Worm (Caenorhabditis elegans) whole organism, L1 larva: ENCODE measurements around the gene coh-4.

ENCODE experiments used
- C34B4.2 ChIP-seq: sonication (generic microtip); optimal IDR thresholded peaks from 2 replicates; lab custom pipeline; 2017; ENCODE audit warnings: mild to moderate bottlenecking, missing genetic modification characterization, missing compliant biosample characterization
- F16B12.6 ChIP-seq: fragments of 150-350 bp; optimal IDR thresholded peaks from 2 replicates; lab custom pipeline; 2014; ENCODE audit warnings: missing biosample characterization, missing genetic modification characterization
- Y116A8C.19 ChIP-seq: sonication (generic microtip); optimal IDR thresholded peaks from 2 replicates; lab custom pipeline; 2016; ENCODE audit warnings: missing compliant biosample characterization, missing genetic modification characterization, borderline replicate concordance
- aha-1 ChIP-seq: fragments of 150-350 bp; optimal IDR thresholded peaks from 2 replicates; lab custom pipeline; 2014; ENCODE audit warnings: missing biosample characterization, missing genetic modification characterization
- aly-2 ChIP-seq: fragments of 150-350 bp; optimal IDR thresholded peaks from 2 replicates; lab custom pipeline; 2014; ENCODE audit warnings: missing biosample characterization, missing genetic modification characterization
- ama-1 ChIP-seq: fragments of 150-350 bp; optimal IDR thresholded peaks from 2 replicates; lab custom pipeline; 2014
- ceh-8 ChIP-seq: fragments of 200-800 bp; sonication (Bioruptor generic); optimal IDR thresholded peaks from 2 replicates; lab custom pipeline; 2018; ENCODE audit warnings: mild to moderate bottlenecking, missing genetic modification characterization, moderate library complexity, missing compliant biosample characterization
- ceh-88 ChIP-seq: fragments of 200-800 bp; sonication (Bioruptor generic); IDR thresholded peaks from 2 replicates; pipeline ENCODE4 v1.3.6; 2022; ENCODE audit warnings: missing genetic modification characterization, missing compliant biosample characterization
- ceh-90 ChIP-seq: sonication (generic microtip); optimal IDR thresholded peaks from 2 replicates; lab custom pipeline; 2016; ENCODE audit warnings: missing genetic modification characterization, missing compliant biosample characterization
- dsc-1 ChIP-seq: sonication (generic microtip); optimal IDR thresholded peaks from 2 replicates; lab custom pipeline; 2016; ENCODE audit warnings: mild to moderate bottlenecking, missing genetic modification characterization, missing compliant biosample characterization
- efl-3 ChIP-seq: fragments of 200-800 bp; sonication (Bioruptor generic); optimal IDR thresholded peaks from 2 replicates; lab custom pipeline; 2018; ENCODE audit warnings: mild to moderate bottlenecking, missing genetic modification characterization, missing compliant biosample characterization
- egl-13 ChIP-seq: sonication (generic microtip); optimal IDR thresholded peaks from 2 replicates; lab custom pipeline; 2016; ENCODE audit warnings: missing genotype, missing genetic modification reagents, missing genetic modification characterization, missing compliant biosample characterization
- elt-2 ChIP-seq: sonication (generic microtip); optimal IDR thresholded peaks from 2 replicates; lab custom pipeline; 2016; ENCODE audit warnings: missing genetic modification characterization, mild to moderate bottlenecking, inconsistent platforms, missing compliant biosample characterization, missing genetic modification reagents
- elt-3 ChIP-seq, 6 experiments: fragments of 150-350 bp in 1 of 6; sonication (generic microtip); optimal IDR thresholded peaks; 2 replicates each; lab custom pipeline; 2017 to 2018; ENCODE audit warnings: missing biosample characterization in 6 of 6, missing genetic modification characterization in 6 of 6, inconsistent platforms in 1 of 6
- fkh-10 ChIP-seq: sonication (generic microtip); optimal IDR thresholded peaks from 2 replicates; lab custom pipeline; 2017; ENCODE audit warnings: missing biosample characterization, missing genetic modification reagents, missing genetic modification characterization
- fkh-4 ChIP-seq: sonication (generic microtip); optimal IDR thresholded peaks from 2 replicates; lab custom pipeline; 2016; ENCODE audit warnings: missing compliant biosample characterization, missing genetic modification characterization, borderline replicate concordance
- fos-1 ChIP-seq: fragments of 150-350 bp; optimal IDR thresholded peaks from 2 replicates; lab custom pipeline; 2014; ENCODE audit warnings: missing biosample characterization, missing genetic modification characterization
- hlh-17 ChIP-seq: fragments of 200-800 bp; sonication (Bioruptor generic); optimal IDR thresholded peaks from 2 replicates; lab custom pipeline; 2018; ENCODE audit warnings: missing genetic modification characterization, mild to moderate bottlenecking, missing compliant biosample characterization, moderate library complexity, borderline replicate concordance
- hpl-2 ChIP-seq: fragments of 150-350 bp; optimal IDR thresholded peaks from 2 replicates; lab custom pipeline; 2014; ENCODE audit warnings: missing biosample characterization, missing genetic modification reagents, missing genetic modification characterization
- isw-1 ChIP-seq: fragments of 200-800 bp; sonication (Bioruptor generic); IDR thresholded peaks from 2 replicates; pipeline ENCODE4 v1.3.6; 2022; ENCODE audit warnings: missing genetic modification characterization, missing compliant biosample characterization
- lin-15B ChIP-seq: fragments of 150-350 bp; sonication (generic microtip); optimal IDR thresholded peaks from 3 replicates; lab custom pipeline; 2014; ENCODE audit warnings: missing biosample characterization, missing genetic modification characterization
- lsy-2 ChIP-seq, 2 experiments: fragments of 150-350 bp; optimal IDR thresholded peaks; 2 replicates each; lab custom pipeline; 2014; ENCODE audit warnings: missing biosample characterization in 2 of 2, missing genetic modification characterization in 2 of 2
- mab-9 ChIP-seq: fragments of 200-800 bp; sonication (Bioruptor generic); IDR thresholded peaks from 2 replicates; pipeline ENCODE4 v1.3.6; 2022; ENCODE audit warnings: missing genetic modification reagents, missing genetic modification characterization, missing compliant biosample characterization
- mep-1 ChIP-seq: fragments of 150-350 bp; optimal IDR thresholded peaks from 2 replicates; lab custom pipeline; 2014; ENCODE audit warnings: missing biosample characterization, missing genetic modification characterization
- nhr-12 ChIP-seq: sonication (generic microtip); optimal IDR thresholded peaks from 2 replicates; lab custom pipeline; 2017; ENCODE audit warnings: missing biosample characterization, missing genetic modification characterization
- nhr-19 ChIP-seq: fragments of 200-800 bp; sonication (Bioruptor generic); conservative IDR thresholded peaks from 2 replicates; pipeline ENCODE4 v1.3.6; 2022; ENCODE audit warnings: missing genetic modification characterization, missing compliant biosample characterization
- nhr-20 ChIP-seq: sonication (generic microtip); optimal IDR thresholded peaks from 2 replicates; lab custom pipeline; 2016; ENCODE audit warnings: mild to moderate bottlenecking, missing genetic modification characterization, missing compliant biosample characterization
- nhr-237 ChIP-seq: fragments of 150-350 bp; optimal IDR thresholded peaks from 2 replicates; lab custom pipeline; 2014; ENCODE audit warnings: missing biosample characterization, missing genetic modification characterization
- nhr-47 ChIP-seq: sonication (generic microtip); optimal IDR thresholded peaks from 2 replicates; lab custom pipeline; 2016; ENCODE audit warnings: mild to moderate bottlenecking, missing genetic modification characterization, moderate library complexity, missing compliant biosample characterization
- nhr-85 ChIP-seq: sonication (generic microtip); peaks from one replicate; lab custom pipeline; 2016; ENCODE audit warnings: missing genetic modification characterization, inconsistent platforms, missing compliant biosample characterization
- nhr-90 ChIP-seq: sonication (generic microtip); optimal IDR thresholded peaks from 2 replicates; lab custom pipeline; 2016; ENCODE audit warnings: mild to moderate bottlenecking, missing genetic modification characterization, missing compliant biosample characterization; ENCODE audit not compliant: poor library complexity
- pag-3 ChIP-seq: sonication (generic microtip); optimal IDR thresholded peaks from 2 replicates; lab custom pipeline; 2017; ENCODE audit warnings: missing genetic modification characterization, mild to moderate bottlenecking, missing compliant biosample characterization, antibody characterized with exemption, borderline replicate concordance; ENCODE audit not compliant: insufficient read depth
- pax-3 ChIP-seq: fragments of 200-800 bp; sonication (Bioruptor generic); optimal IDR thresholded peaks from 2 replicates; lab custom pipeline; 2018; ENCODE audit warnings: mild to moderate bottlenecking, missing genetic modification characterization, moderate library complexity, missing compliant biosample characterization
- pqm-1 ChIP-seq: sonication (generic microtip); optimal IDR thresholded peaks from 3 replicates; lab custom pipeline; 2017; ENCODE audit warnings: missing biosample characterization, missing genetic modification characterization
- skn-1 ChIP-seq: fragments of 150-350 bp; optimal IDR thresholded peaks from 2 replicates; lab custom pipeline; 2014; ENCODE audit warnings: missing biosample characterization, missing genetic modification characterization
- snpc-4 ChIP-seq: fragments of 150-350 bp; optimal IDR thresholded peaks from 2 replicates; lab custom pipeline; 2014; ENCODE audit warnings: missing biosample characterization, missing genetic modification characterization
- sox-4 ChIP-seq: sonication (generic microtip); optimal IDR thresholded peaks from 2 replicates; lab custom pipeline; 2016; ENCODE audit warnings: missing genetic modification characterization, missing compliant biosample characterization
- sptf-1 ChIP-seq: fragments of 150-350 bp; optimal IDR thresholded peaks from 2 replicates; lab custom pipeline; 2014; ENCODE audit warnings: missing biosample characterization, missing genetic modification characterization
- sup-37 ChIP-seq: fragments of 200-800 bp; sonication (Bioruptor generic); optimal IDR thresholded peaks from 2 replicates; lab custom pipeline; 2018; ENCODE audit warnings: mild to moderate bottlenecking, missing genetic modification characterization, missing compliant biosample characterization
- tbx-2 ChIP-seq: sonication (generic microtip); optimal IDR thresholded peaks from 2 replicates; lab custom pipeline; 2016; ENCODE audit warnings: missing genetic modification characterization, missing compliant biosample characterization
- unc-130 ChIP-seq: fragments of 150-350 bp; optimal IDR thresholded peaks from 2 replicates; lab custom pipeline; 2017; ENCODE audit warnings: missing biosample characterization, missing genetic modification characterization, inconsistent platforms
- unc-30 ChIP-seq: sonication (generic microtip); optimal IDR thresholded peaks from 2 replicates; lab custom pipeline; 2017; ENCODE audit warnings: missing biosample characterization, missing genetic modification characterization
- vab-15 ChIP-seq: sonication (generic microtip); optimal IDR thresholded peaks from 2 replicates; lab custom pipeline; 2017; ENCODE audit warnings: missing genotype, mild to moderate bottlenecking, missing genetic modification characterization, missing compliant biosample characterization
- xbp-1 ChIP-seq: sonication (generic microtip); optimal IDR thresholded peaks from 2 replicates; lab custom pipeline; 2016; ENCODE audit warnings: missing genetic modification characterization, missing compliant biosample characterization
- zag-1 ChIP-seq: fragments of 150-350 bp; optimal IDR thresholded peaks from 2 replicates; lab custom pipeline; 2014; ENCODE audit warnings: missing biosample characterization, missing genetic modification characterization
- zip-4 ChIP-seq: fragments of 200-800 bp; sonication (Bioruptor generic); optimal IDR thresholded peaks from 2 replicates; lab custom pipeline; 2018; ENCODE audit warnings: mild to moderate bottlenecking, missing genetic modification characterization, moderate library complexity, missing compliant biosample characterization
- ztf-4 ChIP-seq: fragments of 150-350 bp; optimal IDR thresholded peaks from 2 replicates; lab custom pipeline; 2014; ENCODE audit warnings: missing biosample characterization, missing genetic modification characterization

The coh-4 gene

DNA sequence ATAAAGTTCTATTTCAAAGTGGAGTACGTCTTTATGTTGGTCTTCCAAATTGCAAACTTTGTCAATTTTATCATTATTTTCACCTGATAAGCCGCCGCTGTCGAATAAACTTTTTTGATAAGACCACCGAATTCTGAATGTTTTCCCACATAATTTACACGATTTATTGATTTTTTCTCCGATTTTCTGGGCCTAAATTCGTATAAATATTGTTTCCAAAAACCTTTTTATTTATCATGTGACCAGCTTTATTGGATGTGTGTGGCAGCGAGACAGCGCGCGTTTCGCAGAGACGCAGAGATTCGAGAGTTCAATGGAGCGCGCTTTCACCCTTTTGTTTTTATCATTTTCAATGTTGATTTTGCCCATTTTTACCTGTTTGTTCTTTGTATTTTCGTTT is 32.4 kb downstream of the coh-4 start (continued):
- TF ChIP-seq fkh-4 (tag; lab: Kevin White, UChicago) = peak; percentile 63
- TF ChIP-seq mab-9 (GFP tag; lab: Robert Waterston, UW) = peak; percentile 71
- TF ChIP-seq ceh-90 = no peak
- peak; percentile 89 for TF ChIP-seq skn-1 (tag; lab: Kevin White, UChicago)
- no peak for TF ChIP-seq C34B4.2 (tag; lab: Kevin White, UChicago)
- peak; percentile 90 for TF ChIP-seq nhr-90 (tag; lab: Kevin White, UChicago)
- peak; percentile 83 for TF ChIP-seq isw-1 (GFP tag; lab: Robert Waterston, UW)
- TF ChIP-seq nhr-237 (tag; lab: Kevin White, UChicago) = peak; percentile 28
- peak; percentile 67 for TF ChIP-seq ztf-4 (tag; lab: Kevin White, UChicago)
- peak; percentile 91 for TF ChIP-seq nhr-85
- TF ChIP-seq mep-1 (tag; lab: Kevin White, UChicago) = peak; percentile 96
- peak; percentile 71 for TF ChIP-seq vab-15 (tag; lab: Kevin White, UChicago)
- no peak for TF ChIP-seq Y116A8C.19 (tag; lab: Kevin White, UChicago)
- TF ChIP-seq snpc-4 (tag; lab: Kevin White, UChicago) = peak; percentile 85
- TF ChIP-seq zag-1 = no peak
- peak; percentile 82 for TF ChIP-seq pqm-1 (tag; lab: Kevin White, UChicago)
- peak; percentile 92 for TF ChIP-seq nhr-47 (tag; lab: Kevin White, UChicago)
- peak; percentile 86 for TF ChIP-seq ceh-8 (GFP tag; lab: Kevin White, UChicago)
- TF ChIP-seq ama-1 (lab: Kevin White, UChicago) = no peak
- no peak for TF ChIP-seq efl-3 (GFP tag; lab: Kevin White, UChicago)
- TF ChIP-seq hlh-17 (GFP tag; lab: Kevin White, UChicago) = no peak
- peak; percentile 23 for TF ChIP-seq lin-15B (tag; lab: Kevin White, UChicago)
- peak; percentile 85 to 91 for TF ChIP-seq lsy-2 (tag; optimal IDR thresholded peaks at IDR 0.05; lab: Kevin White, UChicago)
- peak; percentile 61 for TF ChIP-seq egl-13 (tag; lab: Kevin White, UChicago)
- TF ChIP-seq elt-2 (tag; lab: Kevin White, UChicago) = peak; percentile 69
- peak; percentile 5 for TF ChIP-seq zip-4 (GFP tag; lab: Kevin White, UChicago)
- no peak for TF ChIP-seq unc-30
- TF ChIP-seq ceh-88 (GFP tag; lab: Robert Waterston, UW) = 0 out of 2 replicates have a peak, but pooled peaks have one; percentile 36
- TF ChIP-seq pax-3 (tag; lab: Kevin White, UChicago) = peak; percentile 74
- TF ChIP-seq fos-1 (tag; lab: Kevin White, UChicago) = peak; percentile 59
- TF ChIP-seq aly-2 (tag; lab: Kevin White, UChicago) = no peak
- TF ChIP-seq tbx-2 (tag; lab: Kevin White, UChicago) = peak; percentile 92
- peak; percentile 92 for TF ChIP-seq pag-3 (tag; lab: Kevin White, UChicago)
- peak; percentile 89 for TF ChIP-seq xbp-1 (tag; lab: Kevin White, UChicago)
- no peak for TF ChIP-seq nhr-12 (tag; lab: Kevin White, UChicago)
- peak; percentile 70 for TF ChIP-seq unc-130
- TF ChIP-seq elt-3 (tag; optimal IDR thresholded peaks at IDR 0.05; lab: Kevin White, UChicago) = peak in 2 of 6 experiments; percentile 74 to 94
- TF ChIP-seq fkh-10 = peak; percentile 22
- TF ChIP-seq nhr-20 = peak; percentile 96
- TF ChIP-seq hpl-2 (GFP tag; lab: Kevin White, UChicago) = no peak
- peak; percentile 14 for TF ChIP-seq sox-4
- TF ChIP-seq dsc-1 (tag; lab: Kevin White, UChicago) = peak; percentile 95
- TF ChIP-seq F16B12.6 (tag; lab: Kevin White, UChicago) = peak; percentile 42
- peak; percentile 70 for TF ChIP-seq aha-1 (tag; lab: Kevin White, UChicago)
- TF ChIP-seq nhr-19 (GFP tag; lab: Robert Waterston, UW) = peak; percentile 90
- peak; percentile 76 for TF ChIP-seq sup-37 (GFP tag; lab: Kevin White, UChicago)
- no peak for TF ChIP-seq sptf-1 (tag; lab: Kevin White, UChicago)
